Fruit fly (Drosophila melanogaster) ovary, adult (tissue): ENCODE data around the gene CG42327.

Experiments used
- CG17801 ChIP-seq: fragments of 200-800 bp; optimal IDR thresholded peaks from 2 replicates; lab custom pipeline; 2019; ENCODE audit warnings: missing biosample characterization, mild to moderate bottlenecking, missing genetic modification characterization, moderate library complexity; ENCODE audit not compliant: partially characterized antibody

CG42327 gene

DNA sequence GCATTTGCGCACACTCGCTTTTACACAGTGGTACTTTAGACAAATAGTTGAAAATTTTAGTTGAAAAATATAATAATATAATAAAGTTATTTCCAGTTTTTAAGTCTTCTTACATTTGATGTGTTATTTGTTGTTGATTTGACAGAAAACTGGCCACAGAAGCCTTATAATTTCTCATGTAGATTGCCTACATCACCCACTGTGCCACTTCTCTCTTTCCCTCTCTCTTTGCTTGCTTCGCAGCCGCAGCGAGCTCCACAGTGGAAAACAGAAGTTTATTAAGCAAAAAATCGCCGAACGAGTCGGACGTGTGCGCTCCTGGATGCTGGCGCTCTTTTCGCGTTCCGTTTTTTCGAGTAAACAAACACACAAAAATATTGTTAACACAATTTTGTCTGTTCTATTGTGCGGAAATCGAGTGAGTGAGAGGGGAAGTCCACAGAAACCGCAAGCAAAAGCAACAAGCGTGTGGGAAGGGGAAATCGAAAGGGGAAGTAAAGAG, at the start of gene CG42327:
CG42327 (plus strand) TSS at position 277 of the 502 bp plus-strand sequence.
- peak; percentile 87 for TF ChIP-seq CG17801 (GFP tag; lab: Kevin White, UChicago)

DNA sequence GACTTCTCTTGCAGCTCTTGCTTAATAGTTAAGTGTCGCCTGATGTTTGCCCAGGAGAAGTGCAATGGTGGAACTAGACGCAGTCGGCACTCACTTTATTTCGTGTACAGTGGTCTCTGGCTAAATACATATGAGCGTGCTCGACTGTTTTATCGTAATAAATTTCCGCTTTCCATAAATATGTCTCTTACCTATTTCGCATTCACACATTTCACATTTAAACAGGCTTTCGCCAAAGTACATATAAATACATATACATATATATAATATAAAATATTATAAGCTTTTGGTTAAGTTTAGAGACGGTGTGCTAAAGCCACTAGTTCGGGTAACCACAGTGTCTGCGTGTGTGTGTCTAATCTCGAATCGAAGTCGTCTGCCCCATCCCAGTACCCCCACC, 49.3 kb upstream of the CG42327 start:
- TF ChIP-seq CG17801 (GFP tag; lab: Kevin White, UChicago) = no peak

DNA sequence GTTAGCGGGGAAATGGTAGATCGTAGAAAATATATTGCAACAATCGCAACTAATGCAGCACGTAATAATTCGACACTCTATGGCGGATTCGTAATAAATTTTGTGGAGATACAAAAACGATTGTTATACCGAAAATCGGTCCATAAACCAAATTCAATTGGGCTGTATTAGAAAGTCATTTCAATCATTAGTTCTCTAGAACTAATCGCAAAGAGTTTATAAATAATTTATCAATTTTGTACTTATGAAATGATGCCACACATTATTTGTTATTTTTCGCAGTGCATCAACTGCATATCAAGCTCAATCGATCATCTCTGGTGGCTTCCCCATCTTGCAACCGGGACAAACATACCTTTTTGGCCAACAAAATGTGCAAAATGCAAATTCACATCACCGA, 43.5 kb upstream of the CG42327 start:
- no peak for TF ChIP-seq CG17801 (GFP tag; lab: Kevin White, UChicago)

DNA sequence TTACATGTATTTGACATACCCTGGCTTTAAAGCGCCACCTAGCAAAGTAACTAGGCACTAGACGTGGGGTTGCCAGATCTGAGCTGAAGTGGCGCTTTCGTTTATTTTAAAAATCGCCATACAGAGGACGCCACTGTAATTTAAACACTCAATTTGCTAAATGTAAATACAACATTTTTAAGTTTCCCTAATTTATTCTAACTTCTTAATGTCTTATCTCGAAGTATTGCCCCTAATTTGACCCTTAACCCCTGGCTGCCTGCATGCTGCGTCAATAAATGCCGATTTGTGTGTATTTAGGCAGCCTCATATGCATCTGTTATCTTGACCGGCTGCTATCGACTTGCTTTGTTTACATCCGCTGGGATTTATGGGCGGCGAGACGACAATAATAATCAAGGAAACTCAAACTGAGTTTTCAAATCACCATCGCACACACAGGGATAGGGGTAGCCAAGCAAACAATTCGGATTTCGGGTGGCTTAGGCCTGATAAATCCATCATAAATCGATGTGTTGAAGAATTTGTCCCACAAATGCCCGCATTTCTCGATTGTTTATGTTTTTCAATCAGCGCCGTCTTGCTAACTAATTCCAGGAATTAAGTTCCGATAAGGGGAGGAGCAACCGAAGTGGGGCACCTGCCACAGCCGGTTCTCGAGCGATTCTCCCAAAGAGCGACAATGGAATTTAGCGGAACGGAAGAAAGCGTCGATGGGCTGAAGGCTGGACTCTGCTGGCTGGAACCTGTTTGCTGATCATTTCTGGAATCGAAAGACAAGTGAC, 42.5 kb upstream of the CG42327 start:
- no peak for TF ChIP-seq CG17801 (GFP tag; lab: Kevin White, UChicago)

DNA sequence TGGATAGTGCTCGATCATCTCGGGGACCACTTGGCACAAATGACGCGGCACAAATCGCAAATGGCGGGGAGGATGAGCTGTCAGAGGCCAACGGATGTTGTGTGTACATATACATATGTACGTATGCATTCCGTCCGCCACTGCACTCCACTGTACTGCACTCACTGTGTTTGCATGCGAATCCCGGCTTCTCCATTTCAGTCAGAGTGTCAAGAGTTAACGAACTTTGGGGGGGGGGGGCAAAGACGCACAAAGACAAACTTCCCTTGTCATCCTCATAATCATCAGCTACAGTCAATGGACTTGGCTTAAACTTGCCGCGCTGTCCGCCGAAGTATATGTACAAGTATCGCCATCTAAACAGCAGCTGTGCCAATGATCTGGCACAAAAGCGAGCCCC, 41.8 kb upstream of the CG42327 start:
- no peak for TF ChIP-seq CG17801 (GFP tag; lab: Kevin White, UChicago)

DNA sequence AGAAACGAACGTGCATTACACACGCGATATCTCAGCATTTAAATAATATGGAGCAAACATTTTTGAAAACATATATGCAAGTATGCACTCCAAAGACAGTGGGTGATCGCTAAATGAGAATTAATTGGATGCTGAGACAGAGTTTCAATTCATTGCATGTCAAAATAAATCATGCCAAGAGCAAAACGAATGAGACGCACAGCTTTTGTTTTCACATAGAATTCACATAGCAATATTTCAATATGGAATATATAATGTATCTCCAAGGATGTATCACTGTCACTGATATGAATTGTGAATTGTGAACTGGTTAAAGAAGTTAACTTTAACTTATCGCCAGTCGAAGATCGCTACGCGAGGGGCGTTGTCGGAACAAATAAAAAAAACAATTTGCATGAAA, 41.4 kb upstream of the CG42327 start:
- TF ChIP-seq CG17801 (GFP tag; lab: Kevin White, UChicago) = no peak

DNA sequence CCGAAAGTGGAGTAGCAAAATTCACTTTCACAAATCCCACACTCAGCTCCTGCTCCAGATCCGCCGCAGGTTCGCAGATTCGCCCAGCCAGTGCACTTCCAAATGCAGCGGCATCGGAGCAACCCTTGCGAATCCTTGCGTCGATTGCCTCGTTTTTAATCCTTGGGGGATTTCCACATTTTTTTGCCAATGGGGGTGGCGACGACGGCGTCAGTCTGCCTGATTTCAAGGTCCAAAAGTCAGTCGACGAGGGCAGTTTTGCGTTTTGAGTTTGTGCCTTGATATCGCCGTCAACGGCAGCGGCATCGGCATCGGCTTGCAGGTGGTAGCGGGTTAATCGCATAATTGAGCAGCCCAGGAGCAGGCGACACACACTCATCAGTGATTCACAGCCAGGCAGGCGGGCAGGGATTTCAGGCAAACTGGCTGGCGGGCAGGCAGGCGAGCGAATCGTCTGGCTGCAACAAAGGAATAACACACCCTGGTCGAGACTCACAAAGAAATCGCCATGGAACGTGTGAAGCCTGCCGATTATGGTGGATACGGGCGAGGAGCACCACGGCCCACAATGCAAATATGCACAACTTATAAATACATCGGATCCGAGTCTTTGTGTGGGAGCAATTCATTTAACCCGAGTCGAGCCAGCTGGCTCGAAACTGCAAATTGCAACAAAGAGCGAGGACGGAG, 40.4 kb upstream of the CG42327 start:
- no peak for TF ChIP-seq CG17801 (GFP tag; lab: Kevin White, UChicago)

DNA sequence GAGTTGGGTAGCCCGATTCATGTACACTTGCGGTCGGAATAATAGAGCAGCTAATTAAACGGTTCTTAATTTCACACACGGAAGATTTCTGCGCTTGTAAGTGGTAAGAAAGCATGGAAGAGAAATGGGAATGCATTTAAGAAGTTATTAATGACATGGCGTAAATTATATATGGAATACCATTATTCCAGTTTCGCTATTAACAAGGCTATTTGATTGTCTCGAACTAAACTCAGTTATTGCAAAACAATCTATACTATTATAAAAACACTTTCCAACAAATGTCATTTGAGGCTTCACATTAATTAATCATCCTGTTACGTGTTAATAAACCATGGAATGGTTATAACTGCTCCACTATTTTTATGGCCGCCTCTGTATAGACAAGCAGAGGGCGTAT, 39.7 kb upstream of the CG42327 start:
- no peak for TF ChIP-seq CG17801 (GFP tag; lab: Kevin White, UChicago)

DNA sequence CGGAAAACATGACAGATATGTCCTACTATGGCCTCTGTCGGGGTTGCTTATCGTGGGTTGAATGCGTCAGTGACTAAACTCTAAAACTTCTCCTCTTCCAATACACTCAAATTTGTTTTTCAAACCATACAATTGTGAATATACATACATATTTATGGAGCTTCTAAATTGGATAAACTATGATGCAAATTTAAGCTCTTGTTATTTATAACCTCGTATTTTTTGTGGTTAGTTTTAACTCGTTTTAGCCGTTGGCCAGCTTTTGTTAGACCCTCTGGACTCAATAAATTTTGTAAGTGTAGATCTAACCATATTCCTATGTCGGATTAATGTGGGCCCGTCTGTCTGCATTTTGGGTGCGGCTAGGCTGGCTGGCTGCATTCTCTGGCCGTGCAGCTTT, 38.6 kb upstream of the CG42327 start:
- TF ChIP-seq CG17801 (GFP tag; lab: Kevin White, UChicago) = no peak

DNA sequence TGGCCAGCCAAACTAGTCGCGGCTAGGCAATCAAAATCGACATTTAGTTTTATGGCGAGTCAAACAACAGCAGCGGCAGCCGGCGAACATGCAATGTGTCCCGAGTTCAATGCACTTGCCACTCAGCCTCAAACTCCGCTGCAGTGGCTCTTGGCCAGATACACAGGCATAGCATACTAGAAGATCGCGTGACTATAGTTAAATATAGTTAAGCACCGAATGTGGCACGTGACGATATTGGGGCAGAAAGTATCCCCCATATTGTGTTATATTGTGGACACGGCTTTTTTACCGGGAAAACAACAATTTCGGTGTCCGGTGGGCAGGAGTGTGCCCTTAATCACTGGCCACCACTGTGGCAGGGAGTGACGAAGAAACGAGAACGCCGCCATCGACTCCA, 38.1 kb upstream of the CG42327 start:
- no peak for TF ChIP-seq CG17801 (GFP tag; lab: Kevin White, UChicago)

DNA sequence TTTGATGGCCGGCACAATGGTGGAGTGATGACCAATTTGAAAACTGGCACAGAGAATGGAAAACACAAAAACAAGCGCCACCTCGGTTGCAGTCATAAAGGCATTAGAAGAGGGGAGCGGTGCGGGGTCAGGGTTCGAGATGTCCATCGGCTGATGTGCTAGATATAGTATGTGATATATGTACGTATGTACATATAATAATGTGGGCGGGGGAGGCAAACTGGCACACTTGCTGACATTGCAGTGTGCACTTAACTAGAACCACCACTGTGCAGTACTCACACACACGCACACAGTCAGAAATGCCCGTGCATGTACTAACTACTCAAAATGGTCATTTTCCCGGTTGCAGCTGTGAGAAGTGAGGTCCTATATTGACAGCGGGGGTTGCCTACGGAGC, 37.1 kb upstream of the CG42327 start:
- no peak for TF ChIP-seq CG17801 (GFP tag; lab: Kevin White, UChicago)

DNA sequence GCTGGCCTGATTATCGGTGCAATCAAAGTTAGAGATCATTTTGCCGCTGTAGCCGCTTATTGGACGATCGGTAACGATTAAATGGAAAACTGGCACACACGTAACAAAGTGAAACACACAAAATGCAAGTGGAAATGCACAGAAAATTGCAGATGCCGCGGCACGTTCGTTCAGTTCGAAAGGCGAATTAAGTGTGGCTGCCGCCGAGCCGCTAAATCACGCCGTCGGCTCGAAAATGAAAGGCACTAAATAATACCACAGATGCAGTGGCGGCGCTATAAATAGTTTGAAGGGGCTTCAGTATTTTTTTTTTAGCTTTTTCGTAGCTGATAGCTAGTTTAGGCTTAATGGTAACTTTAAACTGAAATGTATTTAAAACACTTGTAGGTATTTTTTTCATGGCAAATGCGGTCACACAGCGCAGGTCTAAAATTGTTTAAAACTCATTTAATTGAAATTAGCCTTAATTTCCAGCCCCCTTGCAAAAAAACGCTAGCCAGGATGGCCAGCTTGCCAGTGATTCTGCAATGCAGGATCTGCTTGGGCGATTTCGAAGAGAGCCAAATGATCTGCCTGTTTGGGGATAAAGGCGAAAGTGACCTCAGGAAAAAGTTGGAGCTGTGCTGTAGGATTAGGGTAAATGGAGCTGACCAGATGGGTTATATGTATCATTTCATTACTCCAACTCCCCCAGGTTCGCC, 36.1 kb upstream of the CG42327 start, which contains the start of the genes Jupiter and CG14710:
Jupiter (minus strand) TSS at position 198 of the 701 bp plus-strand sequence.
CG14710 (plus strand) TSS at position 382 of the 701 bp plus-strand sequence.
- TF ChIP-seq CG17801 (GFP tag; lab: Kevin White, UChicago) = peak; percentile 45

DNA sequence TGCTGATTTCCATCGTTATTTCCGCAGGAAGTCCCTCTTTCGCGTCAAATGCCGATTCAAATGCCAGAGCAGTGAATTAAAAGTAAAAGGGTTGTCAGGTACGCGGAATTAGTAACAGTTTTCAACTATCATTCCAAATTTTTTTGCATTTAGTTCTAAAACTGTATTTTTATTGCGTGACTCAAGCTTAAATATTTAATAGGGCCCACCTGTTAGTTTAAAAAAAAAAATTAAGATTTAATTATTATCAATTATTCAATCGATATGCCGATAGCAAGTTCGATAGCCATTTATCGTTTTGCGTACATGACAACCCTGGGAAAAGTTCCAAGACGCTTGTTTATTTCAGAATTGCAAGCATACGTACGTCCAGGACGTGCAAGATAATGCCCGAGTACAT, 32.9 kb upstream of the CG42327 start, which contains the start of gene CG14711:
CG14711 (plus strand) TSS at position 315 of the 400 bp plus-strand sequence.
- TF ChIP-seq CG17801 (GFP tag; lab: Kevin White, UChicago) = peak; percentile 86

DNA sequence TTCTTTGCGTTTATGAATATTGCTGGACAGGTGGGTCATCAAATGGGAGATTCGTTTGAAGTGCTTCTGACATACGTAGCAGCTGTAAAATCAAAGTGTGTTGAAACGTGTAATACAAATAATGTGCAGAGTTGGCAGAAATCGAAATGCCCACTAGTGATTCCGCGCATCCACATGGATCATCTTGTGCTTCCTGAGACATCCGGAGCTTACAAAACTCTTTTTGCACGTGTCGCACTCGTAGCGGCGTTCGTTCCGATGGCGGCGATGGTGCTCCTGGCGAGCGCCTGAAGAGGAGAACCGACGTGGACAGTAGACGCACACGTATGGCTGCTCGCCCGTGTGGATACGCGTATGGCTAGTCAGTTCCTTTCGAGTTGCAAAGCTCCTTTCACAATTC, 30.4 kb upstream of the CG42327 start, which contains the start of gene Zaf1:
Zaf1 (minus strand) TSS at position 101 of the 400 bp plus-strand sequence.
- no peak for TF ChIP-seq CG17801 (GFP tag; lab: Kevin White, UChicago)

DNA sequence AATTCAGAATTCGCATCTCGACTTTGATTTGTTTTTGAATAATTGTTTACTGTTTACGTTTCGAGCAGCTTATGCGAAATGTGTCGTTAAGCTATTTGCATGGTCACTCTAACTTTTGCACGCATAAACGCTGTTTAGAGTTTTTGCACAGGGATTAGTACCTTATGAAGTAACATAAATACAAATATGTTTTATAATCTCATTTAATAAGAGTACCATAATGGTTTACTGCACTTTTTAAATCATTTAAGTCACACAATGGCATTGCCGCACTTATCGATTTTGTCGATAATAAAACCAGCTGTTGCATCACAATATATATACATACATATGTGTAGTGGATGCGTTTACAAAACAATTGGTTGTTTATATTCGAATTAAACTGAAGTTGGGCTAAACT, 29.4 kb upstream of the CG42327 start, which contains the start of the genes CG6813 and CG18764:
CG6813 (minus strand) TSS at position 68 of the 400 bp plus-strand sequence.
CG18764 (plus strand) TSS at position 319 of the 400 bp plus-strand sequence.
- peak; percentile 18 for TF ChIP-seq CG17801 (GFP tag; lab: Kevin White, UChicago)
